Worm (Caenorhabditis elegans) whole organism, L1 larva: ENCODE results near the gene ost-1.

ENCODE experiments used
- Y116A8C.19 ChIP-seq: sonication (generic microtip); optimal IDR thresholded peaks from 2 replicates; lab custom pipeline; 2016; ENCODE audit warnings: missing compliant biosample characterization, missing genetic modification characterization, borderline replicate concordance
- alr-1 ChIP-seq: fragments of 200-800 bp; sonication (Bioruptor generic); optimal IDR thresholded peaks from 2 replicates; lab custom pipeline; 2018; ENCODE audit warnings: borderline replicate concordance, mild to moderate bottlenecking, missing genetic modification characterization, missing compliant biosample characterization
- blmp-1 ChIP-seq: fragments of 150-350 bp; optimal IDR thresholded peaks from 2 replicates; lab custom pipeline; 2014; ENCODE audit warnings: missing biosample characterization, missing genetic modification characterization
- ceh-63 ChIP-seq: fragments of 200-800 bp; sonication (Bioruptor generic); optimal IDR thresholded peaks from 2 replicates; lab custom pipeline; 2018; ENCODE audit warnings: mild to moderate bottlenecking, missing genetic modification characterization, missing compliant biosample characterization
- ces-1 ChIP-seq: fragments of 150-350 bp; optimal IDR thresholded peaks from 2 replicates; lab custom pipeline; 2014; ENCODE audit warnings: missing biosample characterization, missing genetic modification reagents, missing genetic modification characterization
- efl-1 ChIP-seq, 4 experiments: fragments of 150-350 bp; optimal IDR thresholded peaks in 3 of 4; peaks in 1 of 4; 1 replicate in 1 of 4; 2 replicates in 3 of 4; lab custom pipeline; 2014; ENCODE audit warnings: missing biosample characterization in 2 of 4, missing genetic modification characterization in 2 of 4, missing genetic modification reagents in 2 of 4
- egl-13 ChIP-seq: sonication (generic microtip); optimal IDR thresholded peaks from 2 replicates; lab custom pipeline; 2016; ENCODE audit warnings: missing genotype, missing genetic modification reagents, missing genetic modification characterization, missing compliant biosample characterization
- elt-2 ChIP-seq: sonication (generic microtip); optimal IDR thresholded peaks from 2 replicates; lab custom pipeline; 2016; ENCODE audit warnings: missing genetic modification characterization, mild to moderate bottlenecking, inconsistent platforms, missing compliant biosample characterization, missing genetic modification reagents
- elt-3 ChIP-seq, 6 experiments: fragments of 150-350 bp in 1 of 6; sonication (generic microtip); optimal IDR thresholded peaks; 2 replicates each; lab custom pipeline; 2017 to 2018; ENCODE audit warnings: missing biosample characterization in 6 of 6, missing genetic modification characterization in 6 of 6, inconsistent platforms in 1 of 6
- fkh-10 ChIP-seq: sonication (generic microtip); optimal IDR thresholded peaks from 2 replicates; lab custom pipeline; 2017; ENCODE audit warnings: missing biosample characterization, missing genetic modification reagents, missing genetic modification characterization
- hlh-17 ChIP-seq: fragments of 200-800 bp; sonication (Bioruptor generic); optimal IDR thresholded peaks from 2 replicates; lab custom pipeline; 2018; ENCODE audit warnings: missing genetic modification characterization, mild to moderate bottlenecking, missing compliant biosample characterization, moderate library complexity, borderline replicate concordance
- hlh-4 ChIP-seq: sonication (generic microtip); optimal IDR thresholded peaks from 2 replicates; lab custom pipeline; 2016; ENCODE audit warnings: mild to moderate bottlenecking, missing genetic modification characterization, missing compliant biosample characterization
- isw-1 ChIP-seq: fragments of 200-800 bp; sonication (Bioruptor generic); IDR thresholded peaks from 2 replicates; pipeline ENCODE4 v1.3.6; 2022; ENCODE audit warnings: missing genetic modification characterization, missing compliant biosample characterization
- jun-1 ChIP-seq: fragments of 150-350 bp; optimal IDR thresholded peaks from 2 replicates; lab custom pipeline; 2014; ENCODE audit warnings: missing biosample characterization, missing genetic modification reagents, missing genetic modification characterization
- lin-13 ChIP-seq: fragments of 150-350 bp; optimal IDR thresholded peaks from 2 replicates; lab custom pipeline; 2014; ENCODE audit warnings: missing biosample characterization, missing genetic modification reagents, missing genetic modification characterization
- lin-14 ChIP-seq: fragments of 200-800 bp; sonication (Bioruptor generic); optimal IDR thresholded peaks from 2 replicates; lab custom pipeline; 2018; ENCODE audit warnings: mild to moderate bottlenecking, missing genetic modification characterization, moderate library complexity, missing compliant biosample characterization
- lin-15B ChIP-seq: fragments of 150-350 bp; sonication (generic microtip); optimal IDR thresholded peaks from 3 replicates; lab custom pipeline; 2014; ENCODE audit warnings: missing biosample characterization, missing genetic modification characterization
- lin-35 ChIP-seq, 2 experiments: fragments of 150-350 bp; optimal IDR thresholded peaks; 2 replicates each; lab custom pipeline; 2014; ENCODE audit warnings: missing biosample characterization in 2 of 2, missing genetic modification characterization in 2 of 2, missing genetic modification reagents in 2 of 2
- lir-3 ChIP-seq: sonication (generic microtip); optimal IDR thresholded peaks from 2 replicates; lab custom pipeline; 2016; ENCODE audit warnings: mild to moderate bottlenecking, missing genetic modification characterization, moderate library complexity, missing compliant biosample characterization; ENCODE audit not compliant: poor library complexity
- mep-1 ChIP-seq: fragments of 150-350 bp; optimal IDR thresholded peaks from 2 replicates; lab custom pipeline; 2014; ENCODE audit warnings: missing biosample characterization, missing genetic modification characterization
- nhr-12 ChIP-seq: sonication (generic microtip); optimal IDR thresholded peaks from 2 replicates; lab custom pipeline; 2017; ENCODE audit warnings: missing biosample characterization, missing genetic modification characterization
- nhr-19 ChIP-seq: fragments of 200-800 bp; sonication (Bioruptor generic); conservative IDR thresholded peaks from 2 replicates; pipeline ENCODE4 v1.3.6; 2022; ENCODE audit warnings: missing genetic modification characterization, missing compliant biosample characterization
- nhr-20 ChIP-seq: sonication (generic microtip); optimal IDR thresholded peaks from 2 replicates; lab custom pipeline; 2016; ENCODE audit warnings: mild to moderate bottlenecking, missing genetic modification characterization, missing compliant biosample characterization
- nhr-237 ChIP-seq: fragments of 150-350 bp; optimal IDR thresholded peaks from 2 replicates; lab custom pipeline; 2014; ENCODE audit warnings: missing biosample characterization, missing genetic modification characterization
- nhr-28 ChIP-seq: fragments of 150-350 bp; optimal IDR thresholded peaks from 2 replicates; lab custom pipeline; 2014; ENCODE audit warnings: missing biosample characterization, missing genetic modification characterization
- nhr-84 ChIP-seq: sonication (generic microtip); optimal IDR thresholded peaks from 2 replicates; lab custom pipeline; 2017; ENCODE audit warnings: missing biosample characterization, missing genetic modification characterization
- nhr-90 ChIP-seq: sonication (generic microtip); optimal IDR thresholded peaks from 2 replicates; lab custom pipeline; 2016; ENCODE audit warnings: mild to moderate bottlenecking, missing genetic modification characterization, missing compliant biosample characterization; ENCODE audit not compliant: poor library complexity
- pqm-1 ChIP-seq: sonication (generic microtip); optimal IDR thresholded peaks from 3 replicates; lab custom pipeline; 2017; ENCODE audit warnings: missing biosample characterization, missing genetic modification characterization
- rnt-1 ChIP-seq: sonication (generic microtip); optimal IDR thresholded peaks from 2 replicates; lab custom pipeline; 2016; ENCODE audit warnings: mild to moderate bottlenecking, missing genetic modification characterization, moderate library complexity, missing compliant biosample characterization
- skn-1 ChIP-seq: fragments of 150-350 bp; optimal IDR thresholded peaks from 2 replicates; lab custom pipeline; 2014; ENCODE audit warnings: missing biosample characterization, missing genetic modification characterization
- sptf-1 ChIP-seq: fragments of 150-350 bp; optimal IDR thresholded peaks from 2 replicates; lab custom pipeline; 2014; ENCODE audit warnings: missing biosample characterization, missing genetic modification characterization
- tlp-1 ChIP-seq: fragments of 150-350 bp; optimal IDR thresholded peaks from 2 replicates; lab custom pipeline; 2014; ENCODE audit warnings: missing biosample characterization, missing genetic modification characterization
- unc-130 ChIP-seq: fragments of 150-350 bp; optimal IDR thresholded peaks from 2 replicates; lab custom pipeline; 2017; ENCODE audit warnings: missing biosample characterization, missing genetic modification characterization, inconsistent platforms
- unc-30 ChIP-seq: sonication (generic microtip); optimal IDR thresholded peaks from 2 replicates; lab custom pipeline; 2017; ENCODE audit warnings: missing biosample characterization, missing genetic modification characterization
- unc-62 ChIP-seq: fragments of 150-350 bp; optimal IDR thresholded peaks from 2 replicates; lab custom pipeline; 2014; ENCODE audit warnings: missing biosample characterization, missing genetic modification reagents, missing genetic modification characterization
- vab-15 ChIP-seq: sonication (generic microtip); optimal IDR thresholded peaks from 2 replicates; lab custom pipeline; 2017; ENCODE audit warnings: missing genotype, mild to moderate bottlenecking, missing genetic modification characterization, missing compliant biosample characterization
- xbp-1 ChIP-seq: sonication (generic microtip); optimal IDR thresholded peaks from 2 replicates; lab custom pipeline; 2016; ENCODE audit warnings: missing genetic modification characterization, missing compliant biosample characterization
- zag-1 ChIP-seq: fragments of 150-350 bp; optimal IDR thresholded peaks from 2 replicates; lab custom pipeline; 2014; ENCODE audit warnings: missing biosample characterization, missing genetic modification characterization
- zip-4 ChIP-seq: fragments of 200-800 bp; sonication (Bioruptor generic); optimal IDR thresholded peaks from 2 replicates; lab custom pipeline; 2018; ENCODE audit warnings: mild to moderate bottlenecking, missing genetic modification characterization, moderate library complexity, missing compliant biosample characterization
- ztf-11 ChIP-seq, 2 experiments: sonication (generic microtip); optimal IDR thresholded peaks; 2 replicates each; lab custom pipeline; 2016 to 2017; ENCODE audit warnings: missing genetic modification characterization in 2 of 2, missing biosample characterization in 1 of 2, missing compliant biosample characterization in 1 of 2

Gene ost-1

DNA sequence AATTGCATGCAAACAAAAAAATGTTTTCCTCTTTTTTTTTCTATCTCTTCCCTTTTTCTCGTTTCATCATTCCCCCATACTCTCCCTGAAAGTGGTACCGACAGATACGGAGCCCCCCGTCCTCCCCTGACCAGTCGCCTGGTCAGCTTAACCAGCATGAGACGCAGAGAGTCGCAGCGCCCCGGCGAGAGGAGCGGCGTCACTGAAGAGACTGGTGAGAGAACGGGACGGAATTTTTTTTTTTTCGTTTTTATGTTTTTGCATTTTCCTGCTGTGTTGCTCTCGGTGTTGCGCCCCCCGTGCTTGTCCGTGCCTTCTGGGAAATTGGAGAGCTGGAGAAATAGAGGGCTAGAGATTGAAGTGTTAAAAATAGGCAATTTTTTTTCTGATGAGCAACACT, 36.8 kb upstream of the ost-1 start (continued):
- TF ChIP-seq nhr-237: no peak
- TF ChIP-seq jun-1 (tag; lab: Kevin White, UChicago): peak; percentile 91
- peak; percentile 85 for TF ChIP-seq skn-1 (tag; lab: Kevin White, UChicago)
- no peak for TF ChIP-seq lin-15B (tag; lab: Kevin White, UChicago)
- TF ChIP-seq rnt-1 (tag; lab: Kevin White, UChicago): peak; percentile 71
- TF ChIP-seq zag-1 (tag; lab: Kevin White, UChicago): no peak
- TF ChIP-seq zip-4 (GFP tag; lab: Kevin White, UChicago): no peak
- peak; percentile 62 for TF ChIP-seq mep-1 (tag; lab: Kevin White, UChicago)
- no peak for TF ChIP-seq unc-62 (GFP tag; lab: Kevin White, UChicago)
- TF ChIP-seq ceh-63 (GFP tag; lab: Kevin White, UChicago): no peak
- peak; percentile 22 for TF ChIP-seq nhr-20 (tag; lab: Kevin White, UChicago)
- no peak for TF ChIP-seq elt-3 (tag; optimal IDR thresholded peaks at IDR 0.05; lab: Kevin White, UChicago)
- peak; percentile 97 for TF ChIP-seq fkh-10 (GFP tag; lab: Kevin White, UChicago)
- peak; percentile 45 for TF ChIP-seq nhr-19 (GFP tag; lab: Robert Waterston, UW)
- TF ChIP-seq, all 84 proteins: peak for 46

ce11 chrIV:1074069-1074468, 33.1 kb upstream of the ost-1 start:
- TF ChIP-seq blmp-1 (tag; lab: Kevin White, UChicago) (peak; percentile 92), nhr-12 (tag; lab: Kevin White, UChicago) (no peak)
- TF ChIP-seq, all 84 proteins: peak for 1

DNA sequence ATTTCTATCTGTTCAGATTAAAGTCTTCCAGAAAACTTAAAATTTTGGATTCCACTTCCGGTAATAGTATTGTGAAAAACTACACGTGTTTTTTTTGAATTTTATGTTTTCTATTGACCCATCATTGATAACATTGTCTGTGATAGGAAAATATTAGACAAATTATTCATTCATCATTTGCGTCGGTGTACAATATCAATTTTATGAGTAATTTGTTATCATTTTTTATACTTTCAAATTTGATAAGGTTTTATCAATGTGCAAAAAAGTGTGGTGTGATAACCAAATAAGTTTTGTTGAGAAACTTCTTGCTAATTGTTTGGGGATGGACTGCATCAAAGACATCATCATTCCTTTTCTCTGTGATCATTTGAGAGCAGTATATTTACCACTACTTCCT, 31.7 kb upstream of the ost-1 start:
- peak; percentile 52 for TF ChIP-seq jun-1 (tag; lab: Kevin White, UChicago)
- no peak for TF ChIP-seq isw-1 (GFP tag; lab: Robert Waterston, UW)
- peak; percentile 88 for TF ChIP-seq elt-2 (tag; lab: Kevin White, UChicago)
- TF ChIP-seq tlp-1 (tag; lab: Kevin White, UChicago): peak; percentile 52
- peak; percentile 76 for TF ChIP-seq pqm-1
- TF ChIP-seq, all 84 proteins: peak for 4

- TF ChIP-seq nhr-237 (no peak), skn-1 (tag; lab: Kevin White, UChicago) (no peak), egl-13 (tag; lab: Kevin White, UChicago) (no peak), hlh-17 (GFP tag; lab: Kevin White, UChicago) (no peak), lin-35 (GFP tag; optimal IDR thresholded peaks at IDR 0.05; lab: Kevin White, UChicago) (no peak), nhr-90 (tag; lab: Kevin White, UChicago) (no peak), efl-1 (optimal IDR thresholded peaks at IDR 0.05; lab: Kevin White, UChicago) (no peak), efl-1 (GFP tag; optimal IDR thresholded peaks at IDR 0.05 in 1 of 2; lab: Kevin White, UChicago) (peak in 1 of 2 experiments; percentile 63), mep-1 (tag; lab: Kevin White, UChicago) (no peak)
These were observed 20.3 kb upstream of the ost-1 start, which contains the start of gene csn-4 for ce11 chrIV:1086913-1087312. Gene csn-4 (minus strand): TSS chrIV:1087013.

ce11 chrIV:1093870-1094564, 13.2 kb upstream of the ost-1 start, which contains the start of the genes cct-8 and Y55F3AR.2:
Gene cct-8 (minus strand): TSS chrIV:1093920.
Gene Y55F3AR.2 (plus strand): TSS chrIV:1094541.
- TF ChIP-seq pqm-1 (no peak), sptf-1 (tag; lab: Kevin White, UChicago) (no peak), alr-1 (tag; lab: Kevin White, UChicago) (no peak), unc-130 (tag; lab: Kevin White, UChicago) (peak; percentile 92), lin-14 (GFP tag; lab: Kevin White, UChicago) (peak; percentile 97), nhr-20 (tag; lab: Kevin White, UChicago) (peak; percentile 97), hlh-4 (tag; lab: Kevin White, UChicago) (no peak), ces-1 (GFP tag; lab: Kevin White, UChicago) (no peak), nhr-237 (peak; percentile 78), isw-1 (GFP tag; lab: Robert Waterston, UW) (peak; percentile 99), lin-15B (tag; lab: Kevin White, UChicago) (peak; percentile 92), nhr-84 (tag; lab: Kevin White, UChicago) (peak; percentile 24), vab-15 (peak; percentile 95), efl-1 (optimal IDR thresholded peaks at IDR 0.05; lab: Kevin White, UChicago) (peak; percentile 96 to 97), efl-1 (GFP tag; optimal IDR thresholded peaks at IDR 0.05 in 1 of 2; lab: Kevin White, UChicago) (peak; percentile 88 to 99), unc-30 (tag; lab: Kevin White, UChicago) (peak; percentile 70), Y116A8C.19 (tag; lab: Kevin White, UChicago) (peak; percentile 36), mep-1 (tag; lab: Kevin White, UChicago) (peak; percentile 97), lin-13 (GFP tag; lab: Kevin White, UChicago) (peak; percentile 96), ztf-11 (tag; optimal IDR thresholded peaks at IDR 0.05; lab: Kevin White, UChicago) (peak in 1 of 2 experiments; percentile 92), lir-3 (tag; lab: Kevin White, UChicago) (no peak), xbp-1 (tag; lab: Kevin White, UChicago) (peak; percentile 97), ceh-63 (GFP tag; lab: Kevin White, UChicago) (peak; percentile 78), nhr-28 (tag; lab: Kevin White, UChicago) (peak; percentile 23)
